Fruit fly (Drosophila melanogaster) whole organism, pupa: ENCODE data around the gene CG10365.

Experiments used
- CG10348 ChIP-seq: fragments of 200-800 bp; sonication (Bioruptor generic); IDR thresholded peaks from 2 replicates; pipeline ENCODE4 v1.3.6; 2022; ENCODE audit warnings: missing biosample characterization, missing genetic modification characterization
- CG12605 ChIP-seq: fragments of 200-800 bp; sonication (Bioruptor generic); IDR thresholded peaks from 2 replicates; pipeline ENCODE4 v1.3.6; 2022; ENCODE audit warnings: missing biosample characterization, missing genetic modification characterization
- CG13204 ChIP-seq: fragments of 200-800 bp; sonication (Bioruptor generic); optimal IDR thresholded peaks from 2 replicates; lab custom pipeline; 2018; ENCODE audit warnings: missing biosample characterization, mild to moderate bottlenecking, missing genetic modification characterization, moderate library complexity
- CG14655 ChIP-seq: fragments of 200-800 bp; sonication (Bioruptor generic); optimal IDR thresholded peaks from 3 replicates; lab custom pipeline; 2017; ENCODE audit warnings: mild to moderate bottlenecking, missing biosample characterization, missing genetic modification reagents, missing genetic modification characterization
- CG15710 ChIP-seq: fragments of 200-800 bp; sonication (Bioruptor generic); optimal IDR thresholded peaks from 2 replicates; lab custom pipeline; 2018; ENCODE audit warnings: missing biosample characterization, mild to moderate bottlenecking, missing genetic modification characterization, moderate library complexity
- CG17806 ChIP-seq: fragments of 200-800 bp; sonication (Bioruptor generic); optimal IDR thresholded peaks from 2 replicates; lab custom pipeline; 2018; ENCODE audit warnings: missing biosample characterization, mild to moderate bottlenecking, missing genetic modification characterization, moderate library complexity
- CG32121 ChIP-seq: fragments of 200-800 bp; sonication (Bioruptor generic); IDR thresholded peaks from 2 replicates; pipeline ENCODE4 v1.3.6; 2022; ENCODE audit warnings: missing biosample characterization, missing genetic modification characterization
- CG34367 ChIP-seq: fragments of 200-800 bp; sonication (Bioruptor generic); optimal IDR thresholded peaks from 2 replicates; lab custom pipeline; 2018; ENCODE audit warnings: missing biosample characterization, mild to moderate bottlenecking, missing genetic modification characterization
- CG4496 ChIP-seq: fragments of 200-800 bp; sonication (Bioruptor generic); IDR thresholded peaks from 3 replicates; pipeline ENCODE4 v1.3.6; 2022; ENCODE audit warnings: missing biosample characterization, missing genetic modification characterization
- CG8159 ChIP-seq: fragments of 200-800 bp; sonication (Bioruptor generic); optimal IDR thresholded peaks from 3 replicates; lab custom pipeline; 2018; ENCODE audit warnings: missing biosample characterization, mild to moderate bottlenecking, missing genetic modification characterization, moderate library complexity
- CG8301 ChIP-seq: fragments of 200-800 bp; sonication (Bioruptor generic); optimal IDR thresholded peaks from 2 replicates; lab custom pipeline; 2018; ENCODE audit warnings: missing biosample characterization, mild to moderate bottlenecking, missing genetic modification characterization
- CG9948 ChIP-seq: fragments of 200-800 bp; sonication (Bioruptor generic); optimal IDR thresholded peaks from 2 replicates; lab custom pipeline; 2018; ENCODE audit warnings: missing biosample characterization, mild to moderate bottlenecking, missing genetic modification characterization, moderate library complexity
- D1 ChIP-seq: fragments of 200-800 bp; sonication (Bioruptor generic); optimal IDR thresholded peaks from 2 replicates; lab custom pipeline; 2018; ENCODE audit warnings: missing biosample characterization, mild to moderate bottlenecking, missing genetic modification characterization, moderate library complexity
- EcR ChIP-seq: fragments of 200-800 bp; sonication (Bioruptor generic); optimal IDR thresholded peaks from 3 replicates; lab custom pipeline; 2019; ENCODE audit warnings: missing biosample characterization, missing genetic modification characterization, mild to moderate bottlenecking, moderate library complexity, missing genetic modification reagents
- Ets98B ChIP-seq: fragments of 200-800 bp; sonication (Bioruptor generic); IDR thresholded peaks from 2 replicates; pipeline ENCODE4 v1.3.6; 2022; ENCODE audit warnings: missing biosample characterization, missing genetic modification characterization
- Pif1A ChIP-seq: fragments of 200-800 bp; sonication (Bioruptor generic); optimal IDR thresholded peaks from 3 replicates; lab custom pipeline; 2016; ENCODE audit warnings: missing biosample characterization, missing genetic modification characterization
- Pif1B ChIP-seq: fragments of 200-800 bp; sonication (Bioruptor generic); optimal IDR thresholded peaks from 3 replicates; lab custom pipeline; 2016; ENCODE audit warnings: missing biosample characterization, missing genetic modification characterization
- Snoo ChIP-seq: fragments of 200-800 bp; sonication (Bioruptor generic); optimal IDR thresholded peaks from 3 replicates; lab custom pipeline; 2017; ENCODE audit warnings: missing biosample characterization, mild to moderate bottlenecking, missing genetic modification characterization, inconsistent platforms
- fd96Ca ChIP-seq: fragments of 200-800 bp; sonication (Bioruptor generic); IDR thresholded peaks from 3 replicates; pipeline ENCODE4 v1.3.6; 2022; ENCODE audit warnings: missing biosample characterization, missing genetic modification characterization
- gl ChIP-seq: fragments of 200-800 bp; sonication (Bioruptor generic); optimal IDR thresholded peaks from 2 replicates; lab custom pipeline; 2018; ENCODE audit warnings: missing biosample characterization, mild to moderate bottlenecking, missing genetic modification characterization
- rn ChIP-seq: fragments of 200-800 bp; sonication (Bioruptor generic); IDR thresholded peaks from 2 replicates; pipeline ENCODE4 v1.3.6; 2022; ENCODE audit warnings: missing biosample characterization, missing genetic modification characterization

The CG10365 gene

dm6 chr3R:23698835-23699234 lies 24.3 kb upstream of the CG10365 start, which contains the start of gene prt:
Gene prt, minus strand, starts transcription at chr3R:23699027.
- TF ChIP-seq Snoo (no peak), EcR (GFP tag; lab: Kevin White, UChicago) (no peak), CG32121 (GFP tag; lab: Robert Waterston, UW) (no peak), rn (GFP tag; lab: Robert Waterston, UW) (no peak), CG12605 (GFP tag; lab: Robert Waterston, UW) (peak; percentile 70), D1 (no peak), CG34367 (no peak)

- no peak for TF ChIP-seq CG34367
- TF ChIP-seq CG14655 (GFP tag; lab: Kevin White, UChicago): no peak
- no peak for TF ChIP-seq fd96Ca (GFP tag; lab: Robert Waterston, UW)
- TF ChIP-seq gl (tag; lab: Kevin White, UChicago): no peak
- TF ChIP-seq CG15710: no peak
- TF ChIP-seq CG17806: no peak
- TF ChIP-seq CG9948: no peak
Observed at dm6 chr3R:23700304-23700767, 22.8 kb upstream of the CG10365 start, which contains the start of the genes CG31468 and Gba1a. Gene CG31468, minus strand, starts transcription at chr3R:23700354. Gene Gba1a, plus strand, starts transcription at chr3R:23700621.

dm6 chr3R:23702461-23702860 lies 20.7 kb upstream of the CG10365 start, which contains the start of gene Qsox4:
Gene Qsox4, plus strand, starts transcription at chr3R:23702761.
- TF ChIP-seq Pif1A (GFP tag; lab: Kevin White, UChicago) (no peak), EcR (GFP tag; lab: Kevin White, UChicago) (no peak), CG8301 (tag; lab: Kevin White, UChicago) (no peak)
- TF ChIP-seq, all 21 proteins: peak for 0

- TF ChIP-seq Ets98B (GFP tag; lab: Robert Waterston, UW): no peak
- TF ChIP-seq Pif1B (GFP tag; lab: Kevin White, UChicago): no peak
- TF ChIP-seq CG15710: no peak
- no peak for TF ChIP-seq D1
- TF ChIP-seq CG10348 (GFP tag; lab: Robert Waterston, UW): no peak
- no peak for TF ChIP-seq CG34367
- TF ChIP-seq gl (tag; lab: Kevin White, UChicago): no peak
- no peak for TF ChIP-seq CG12605 (GFP tag; lab: Robert Waterston, UW)
- no peak for TF ChIP-seq Pif1A (GFP tag; lab: Kevin White, UChicago)
- no peak for TF ChIP-seq CG14655 (GFP tag; lab: Kevin White, UChicago)
- no peak for TF ChIP-seq Snoo
- no peak for TF ChIP-seq CG8159 (tag; lab: Kevin White, UChicago)
- no peak for TF ChIP-seq CG13204 (GFP tag; lab: Kevin White, UChicago)
Observed at dm6 chr3R:23704383-23705033, 18.6 kb upstream of the CG10365 start, which contains the start of gene Gba1b. Gene Gba1b, plus strand, starts transcription at chr3R:23704804.

dm6 chr3R:23709508-23710208 lies 13.5 kb upstream of the CG10365 start, which contains the start of gene CG10301:
Gene CG10301, plus strand, starts transcription at chr3R:23710158.
- TF ChIP-seq CG8159 (tag; lab: Kevin White, UChicago) (no peak), CG17806 (no peak), rn (GFP tag; lab: Robert Waterston, UW) (no peak), CG34367 (no peak), CG10348 (GFP tag; lab: Robert Waterston, UW) (no peak), Snoo (no peak), CG13204 (GFP tag; lab: Kevin White, UChicago) (no peak), Pif1B (GFP tag; lab: Kevin White, UChicago) (no peak), Ets98B (GFP tag; lab: Robert Waterston, UW) (no peak), EcR (GFP tag; lab: Kevin White, UChicago) (no peak), CG4496 (GFP tag; lab: Robert Waterston, UW) (no peak), CG14655 (GFP tag; lab: Kevin White, UChicago) (no peak), D1 (no peak)

dm6 chr3R:23711195-23711594 lies 11.9 kb upstream of the CG10365 start, which contains the start of gene CG10300:
Gene CG10300, plus strand, starts transcription at chr3R:23711527.
- TF ChIP-seq Snoo (no peak), CG34367 (no peak), gl (tag; lab: Kevin White, UChicago) (no peak), CG15710 (no peak), CG14655 (GFP tag; lab: Kevin White, UChicago) (no peak), Pif1B (GFP tag; lab: Kevin White, UChicago) (no peak), CG10348 (GFP tag; lab: Robert Waterston, UW) (no peak), CG8301 (tag; lab: Kevin White, UChicago) (no peak), EcR (GFP tag; lab: Kevin White, UChicago) (no peak), CG12605 (GFP tag; lab: Robert Waterston, UW) (no peak), D1 (no peak)
